Worm (Caenorhabditis elegans) whole organism, L1 larva: ENCODE measurements around the gene srh-213.

Experiments used
- C04F5.9 ChIP-seq: sonication (generic microtip); optimal IDR thresholded peaks from 2 replicates; lab custom pipeline; 2016; ENCODE audit warnings: missing genetic modification characterization, missing compliant biosample characterization
- C16A3.4 ChIP-seq: fragments of 150-350 bp; optimal IDR thresholded peaks from 2 replicates; lab custom pipeline; 2014; ENCODE audit warnings: missing biosample characterization, missing genetic modification characterization
- C34B4.2 ChIP-seq: sonication (generic microtip); optimal IDR thresholded peaks from 2 replicates; lab custom pipeline; 2017; ENCODE audit warnings: mild to moderate bottlenecking, missing genetic modification characterization, missing compliant biosample characterization
- F16B12.6 ChIP-seq: fragments of 150-350 bp; optimal IDR thresholded peaks from 2 replicates; lab custom pipeline; 2014; ENCODE audit warnings: missing biosample characterization, missing genetic modification characterization
- alr-1 ChIP-seq: fragments of 200-800 bp; sonication (Bioruptor generic); optimal IDR thresholded peaks from 2 replicates; lab custom pipeline; 2018; ENCODE audit warnings: borderline replicate concordance, mild to moderate bottlenecking, missing genetic modification characterization, missing compliant biosample characterization
- aly-2 ChIP-seq: fragments of 150-350 bp; optimal IDR thresholded peaks from 2 replicates; lab custom pipeline; 2014; ENCODE audit warnings: missing biosample characterization, missing genetic modification characterization
- blmp-1 ChIP-seq: fragments of 150-350 bp; optimal IDR thresholded peaks from 2 replicates; lab custom pipeline; 2014; ENCODE audit warnings: missing biosample characterization, missing genetic modification characterization
- ceh-8 ChIP-seq: fragments of 200-800 bp; sonication (Bioruptor generic); optimal IDR thresholded peaks from 2 replicates; lab custom pipeline; 2018; ENCODE audit warnings: mild to moderate bottlenecking, missing genetic modification characterization, moderate library complexity, missing compliant biosample characterization
- ces-1 ChIP-seq: fragments of 150-350 bp; optimal IDR thresholded peaks from 2 replicates; lab custom pipeline; 2014; ENCODE audit warnings: missing biosample characterization, missing genetic modification reagents, missing genetic modification characterization
- efl-1 ChIP-seq, 4 experiments: fragments of 150-350 bp; optimal IDR thresholded peaks in 3 of 4; peaks in 1 of 4; 1 replicate in 1 of 4; 2 replicates in 3 of 4; lab custom pipeline; 2014; ENCODE audit warnings: missing biosample characterization in 2 of 4, missing genetic modification characterization in 2 of 4, missing genetic modification reagents in 2 of 4
- egl-27 ChIP-seq, 2 experiments: fragments of 150-350 bp in 1 of 2; sonication (generic microtip); optimal IDR thresholded peaks; 3 replicates each; lab custom pipeline; 2017 to 2018; ENCODE audit warnings: missing biosample characterization in 2 of 2, missing genetic modification characterization in 2 of 2, missing genetic modification reagents in 2 of 2
- elt-2 ChIP-seq: sonication (generic microtip); optimal IDR thresholded peaks from 2 replicates; lab custom pipeline; 2016; ENCODE audit warnings: missing genetic modification characterization, mild to moderate bottlenecking, inconsistent platforms, missing compliant biosample characterization, missing genetic modification reagents
- elt-3 ChIP-seq, 6 experiments: fragments of 150-350 bp in 1 of 6; sonication (generic microtip); optimal IDR thresholded peaks; 2 replicates each; lab custom pipeline; 2017 to 2018; ENCODE audit warnings: missing biosample characterization in 6 of 6, missing genetic modification characterization in 6 of 6, inconsistent platforms in 1 of 6
- fkh-8 ChIP-seq: sonication (generic microtip); optimal IDR thresholded peaks from 2 replicates; lab custom pipeline; 2016; ENCODE audit warnings: mild to moderate bottlenecking, missing genetic modification characterization, missing compliant biosample characterization
- hlh-17 ChIP-seq: fragments of 200-800 bp; sonication (Bioruptor generic); optimal IDR thresholded peaks from 2 replicates; lab custom pipeline; 2018; ENCODE audit warnings: missing genetic modification characterization, mild to moderate bottlenecking, missing compliant biosample characterization, moderate library complexity, borderline replicate concordance
- irx-1 ChIP-seq: sonication (generic microtip); optimal IDR thresholded peaks from 2 replicates; lab custom pipeline; 2016; ENCODE audit warnings: missing genetic modification characterization, missing compliant biosample characterization
- jun-1 ChIP-seq: fragments of 150-350 bp; optimal IDR thresholded peaks from 2 replicates; lab custom pipeline; 2014; ENCODE audit warnings: missing biosample characterization, missing genetic modification reagents, missing genetic modification characterization
- lin-14 ChIP-seq: fragments of 200-800 bp; sonication (Bioruptor generic); optimal IDR thresholded peaks from 2 replicates; lab custom pipeline; 2018; ENCODE audit warnings: mild to moderate bottlenecking, missing genetic modification characterization, moderate library complexity, missing compliant biosample characterization
- lin-35 ChIP-seq, 2 experiments: fragments of 150-350 bp; optimal IDR thresholded peaks; 2 replicates each; lab custom pipeline; 2014; ENCODE audit warnings: missing biosample characterization in 2 of 2, missing genetic modification characterization in 2 of 2, missing genetic modification reagents in 2 of 2
- lin-39 ChIP-seq: fragments of 150-350 bp; optimal IDR thresholded peaks from 2 replicates; lab custom pipeline; 2014; ENCODE audit warnings: missing biosample characterization, missing genetic modification reagents, missing genetic modification characterization
- lsy-2 ChIP-seq, 2 experiments: fragments of 150-350 bp; optimal IDR thresholded peaks; 2 replicates each; lab custom pipeline; 2014; ENCODE audit warnings: missing biosample characterization in 2 of 2, missing genetic modification characterization in 2 of 2
- mab-9 ChIP-seq: fragments of 200-800 bp; sonication (Bioruptor generic); IDR thresholded peaks from 2 replicates; pipeline ENCODE4 v1.3.6; 2022; ENCODE audit warnings: missing genetic modification reagents, missing genetic modification characterization, missing compliant biosample characterization
- nhr-20 ChIP-seq: sonication (generic microtip); optimal IDR thresholded peaks from 2 replicates; lab custom pipeline; 2016; ENCODE audit warnings: mild to moderate bottlenecking, missing genetic modification characterization, missing compliant biosample characterization
- nhr-237 ChIP-seq: fragments of 150-350 bp; optimal IDR thresholded peaks from 2 replicates; lab custom pipeline; 2014; ENCODE audit warnings: missing biosample characterization, missing genetic modification characterization
- nhr-71 ChIP-seq: sonication (generic microtip); optimal IDR thresholded peaks from 2 replicates; lab custom pipeline; 2016; ENCODE audit warnings: mild to moderate bottlenecking, missing genetic modification characterization, moderate library complexity, missing compliant biosample characterization
- nhr-84 ChIP-seq: sonication (generic microtip); optimal IDR thresholded peaks from 2 replicates; lab custom pipeline; 2017; ENCODE audit warnings: missing biosample characterization, missing genetic modification characterization
- nhr-85 ChIP-seq: sonication (generic microtip); peaks from one replicate; lab custom pipeline; 2016; ENCODE audit warnings: missing genetic modification characterization, inconsistent platforms, missing compliant biosample characterization
- pag-3 ChIP-seq: sonication (generic microtip); optimal IDR thresholded peaks from 2 replicates; lab custom pipeline; 2017; ENCODE audit warnings: missing genetic modification characterization, mild to moderate bottlenecking, missing compliant biosample characterization, antibody characterized with exemption, borderline replicate concordance; ENCODE audit not compliant: insufficient read depth
- sox-4 ChIP-seq: sonication (generic microtip); optimal IDR thresholded peaks from 2 replicates; lab custom pipeline; 2016; ENCODE audit warnings: missing genetic modification characterization, missing compliant biosample characterization
- sptf-1 ChIP-seq: fragments of 150-350 bp; optimal IDR thresholded peaks from 2 replicates; lab custom pipeline; 2014; ENCODE audit warnings: missing biosample characterization, missing genetic modification characterization
- sup-37 ChIP-seq: fragments of 200-800 bp; sonication (Bioruptor generic); optimal IDR thresholded peaks from 2 replicates; lab custom pipeline; 2018; ENCODE audit warnings: mild to moderate bottlenecking, missing genetic modification characterization, missing compliant biosample characterization
- tbx-2 ChIP-seq: sonication (generic microtip); optimal IDR thresholded peaks from 2 replicates; lab custom pipeline; 2016; ENCODE audit warnings: missing genetic modification characterization, missing compliant biosample characterization
- tlp-1 ChIP-seq: fragments of 150-350 bp; optimal IDR thresholded peaks from 2 replicates; lab custom pipeline; 2014; ENCODE audit warnings: missing biosample characterization, missing genetic modification characterization
- xbp-1 ChIP-seq: sonication (generic microtip); optimal IDR thresholded peaks from 2 replicates; lab custom pipeline; 2016; ENCODE audit warnings: missing genetic modification characterization, missing compliant biosample characterization

srh-213 gene

ce11 chrV:3585011-3585410 is 9.8 kb downstream of the srh-213 start:
- TF ChIP-seq lin-39 (no peak), fkh-8 (tag; lab: Kevin White, UChicago) (no peak), C34B4.2 (no peak), jun-1 (tag; lab: Kevin White, UChicago) (no peak), aly-2 (peak; percentile 3), sup-37 (GFP tag; lab: Kevin White, UChicago) (no peak), nhr-71 (tag; lab: Kevin White, UChicago) (no peak), F16B12.6 (tag; lab: Kevin White, UChicago) (no peak)

ce11 chrV:3583622-3584021 is 11.2 kb downstream of the srh-213 start:
- no peak for TF ChIP-seq C04F5.9 (tag; lab: Kevin White, UChicago)
- TF ChIP-seq jun-1 (tag; lab: Kevin White, UChicago): no peak
- no peak for TF ChIP-seq fkh-8 (tag; lab: Kevin White, UChicago)
- TF ChIP-seq C16A3.4: no peak
- TF ChIP-seq nhr-20 (tag; lab: Kevin White, UChicago): no peak
- TF ChIP-seq, all 84 proteins: peak for 0

- TF ChIP-seq lsy-2 (tag; optimal IDR thresholded peaks at IDR 0.05; lab: Kevin White, UChicago) (no peak), blmp-1 (tag; lab: Kevin White, UChicago) (no peak), sox-4 (tag; lab: Kevin White, UChicago) (no peak), pag-3 (tag; lab: Kevin White, UChicago) (no peak)
These were observed 12.2 kb downstream of the srh-213 start for ce11 chrV:3582671-3583070.

- TF ChIP-seq nhr-85 (tag; lab: Kevin White, UChicago) (peak; percentile 36), nhr-84 (tag; lab: Kevin White, UChicago) (no peak), ces-1 (no peak), efl-1 (optimal IDR thresholded peaks at IDR 0.05; lab: Kevin White, UChicago) (no peak), efl-1 (GFP tag; optimal IDR thresholded peaks at IDR 0.05 in 1 of 2; lab: Kevin White, UChicago) (no peak), nhr-71 (tag; lab: Kevin White, UChicago) (peak; percentile 15), alr-1 (tag; lab: Kevin White, UChicago) (no peak)
These were observed 12.8 kb downstream of the srh-213 start for ce11 chrV:3582086-3582485.

DNA sequence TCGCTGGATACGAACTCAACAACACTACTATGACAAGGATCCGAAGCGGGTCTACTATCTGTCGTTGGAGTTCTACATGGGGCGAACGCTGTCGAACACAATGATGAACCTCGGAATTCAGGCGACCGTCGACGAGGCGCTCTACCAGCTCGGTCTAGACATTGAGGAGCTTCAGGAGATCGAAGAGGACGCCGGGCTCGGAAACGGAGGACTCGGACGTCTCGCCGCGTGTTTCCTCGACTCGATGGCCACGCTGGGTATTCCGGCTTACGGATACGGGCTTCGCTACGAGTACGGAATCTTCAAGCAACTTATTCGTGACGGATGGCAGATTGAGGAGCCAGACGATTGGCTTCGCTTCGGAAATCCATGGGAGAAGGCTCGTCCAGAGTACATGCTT is 13.2 kb downstream of the srh-213 start:
- TF ChIP-seq ceh-8 (GFP tag; lab: Kevin White, UChicago) (no peak), xbp-1 (tag; lab: Kevin White, UChicago) (no peak), elt-3 (tag; optimal IDR thresholded peaks at IDR 0.05; lab: Kevin White, UChicago) (no peak), mab-9 (GFP tag; lab: Robert Waterston, UW) (no peak), elt-2 (tag; lab: Kevin White, UChicago) (no peak), egl-27 (tag; optimal IDR thresholded peaks at IDR 0.05; lab: Kevin White, UChicago) (no peak), F16B12.6 (tag; lab: Kevin White, UChicago) (no peak), nhr-71 (tag; lab: Kevin White, UChicago) (no peak), lin-14 (GFP tag; lab: Kevin White, UChicago) (no peak), jun-1 (tag; lab: Kevin White, UChicago) (no peak), hlh-17 (GFP tag; lab: Kevin White, UChicago) (no peak), tbx-2 (tag; lab: Kevin White, UChicago) (no peak), sptf-1 (no peak), nhr-237 (no peak), tlp-1 (tag; lab: Kevin White, UChicago) (no peak), lin-35 (GFP tag; optimal IDR thresholded peaks at IDR 0.05; lab: Kevin White, UChicago) (no peak), C16A3.4 (no peak), C34B4.2 (no peak), irx-1 (tag; lab: Kevin White, UChicago) (no peak)
